Worm (Caenorhabditis elegans) whole organism, L4/young adult: ENCODE measurements around the gene C55A6.12.

Experiments used
- W03F9.2 ChIP-seq: fragments of 150-350 bp; optimal IDR thresholded peaks from 2 replicates; lab custom pipeline; 2014; ENCODE audit warnings: missing biosample characterization, missing genetic modification characterization
- dao-5 ChIP-seq: sonication (generic microtip); optimal IDR thresholded peaks from 2 replicates; lab custom pipeline; 2016; ENCODE audit warnings: missing genotype, missing genetic modification characterization, moderate library complexity, missing compliant biosample characterization
- him-1 ChIP-seq: sonication (generic microtip); optimal IDR thresholded peaks from 2 replicates; lab custom pipeline; 2016; ENCODE audit warnings: missing genotype, missing genetic modification reagents, missing genetic modification characterization, missing compliant biosample characterization

DNA sequence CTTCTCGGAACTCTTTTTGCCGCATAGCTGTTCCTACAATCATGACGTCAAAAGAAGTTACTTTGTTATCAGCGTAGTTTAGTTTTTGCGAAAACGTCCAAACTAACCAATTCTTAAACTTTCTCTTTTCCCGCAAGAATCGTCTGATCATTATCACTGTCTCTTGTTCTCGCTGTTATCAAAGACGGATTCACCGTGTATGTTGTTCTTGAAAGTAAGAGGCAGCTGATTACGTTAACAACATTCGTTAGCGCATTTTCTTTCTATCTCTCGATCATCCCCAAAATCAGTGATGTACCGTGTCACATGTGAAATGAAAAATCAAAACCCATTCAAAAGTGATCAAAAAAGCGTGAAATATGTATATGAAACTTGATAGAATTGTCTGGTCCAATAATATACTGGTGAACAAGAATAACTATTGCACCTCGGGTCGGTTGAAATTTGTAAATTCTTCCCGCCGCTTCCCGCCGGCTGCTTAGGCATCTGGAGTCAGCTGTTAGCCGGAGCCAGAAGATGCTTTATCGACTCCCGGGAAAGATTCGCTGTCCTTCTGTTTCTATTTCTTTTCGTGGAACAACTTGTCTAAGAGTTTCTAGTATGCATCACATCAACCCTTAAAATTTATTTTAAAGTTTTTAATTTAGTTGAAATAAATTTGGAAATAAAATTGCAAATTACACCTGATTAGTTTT, 31.7 kb upstream of the C55A6.12 start:
- TF ChIP-seq him-1 (tag; lab: Kevin White, UChicago), result no peak
- no peak for TF ChIP-seq W03F9.2
- TF ChIP-seq dao-5 (tag; lab: Kevin White, UChicago), result no peak
